Fruit fly (Drosophila melanogaster) whole organism, wandering third instar larva: Measurements from ENCODE around the gene CG7974.
A peak's percentile ranks its signal among the peaks of the same experiment; 100 is the strongest.

Experiments used
- Abd-B ChIP-seq: fragments of >200 bp; optimal IDR thresholded peaks from 2 replicates; lab custom pipeline; 2017; ENCODE audit warnings: missing biosample characterization, missing genetic modification characterization
- CG32264 ChIP-seq: fragments of 200-800 bp; sonication (Bioruptor generic); optimal IDR thresholded peaks from 2 replicates; lab custom pipeline; 2016; ENCODE audit warnings: missing biosample characterization, missing genetic modification characterization
- CG9705 ChIP-seq: fragments of 200-800 bp; sonication (Bioruptor generic); optimal IDR thresholded peaks from 2 replicates; lab custom pipeline; 2018; ENCODE audit warnings: missing biosample characterization, mild to moderate bottlenecking, missing genetic modification characterization
- Dif ChIP-seq: fragments of 200-275, 200-300 bp; sonication (Bioruptor generic); optimal IDR thresholded peaks from 2 replicates; lab custom pipeline; 2018; ENCODE audit warnings: missing biosample characterization, missing genetic modification characterization; ENCODE audit not compliant: partially characterized antibody
- GATAd ChIP-seq: sonication (Bioruptor generic); optimal IDR thresholded peaks from 2 replicates; lab custom pipeline; 2016; ENCODE audit warnings: missing biosample characterization, missing genetic modification characterization
- HLH106 ChIP-seq: fragments of 200-800 bp; optimal IDR thresholded peaks from 3 replicates; lab custom pipeline; 2019; ENCODE audit warnings: missing biosample characterization, mild to moderate bottlenecking, missing genetic modification characterization, moderate library complexity
- Hnf4 ChIP-seq: fragments of 200-800 bp; sonication (Bioruptor generic); optimal IDR thresholded peaks from 2 replicates; lab custom pipeline; 2016; ENCODE audit warnings: missing biosample characterization, mild to moderate bottlenecking, missing genetic modification characterization
- Hr78 ChIP-seq: fragments of >200 bp; optimal IDR thresholded peaks from 2 replicates; lab custom pipeline; 2017; ENCODE audit warnings: missing biosample characterization, missing genetic modification characterization
- Hr83 ChIP-seq: fragments of 200-300 bp; sonication (Bioruptor generic); optimal IDR thresholded peaks from 2 replicates; lab custom pipeline; 2016; ENCODE audit warnings: missing biosample characterization, mild to moderate bottlenecking, missing genetic modification characterization, moderate library complexity; ENCODE audit not compliant: poor library complexity, severe bottlenecking
- Jra ChIP-seq: sonication (Bioruptor generic); optimal IDR thresholded peaks from 2 replicates; lab custom pipeline; 2016; ENCODE audit warnings: missing biosample characterization, missing genetic modification characterization
- Mio ChIP-seq: sonication (Bioruptor generic); optimal IDR thresholded peaks from 2 replicates; lab custom pipeline; 2016; ENCODE audit warnings: missing biosample characterization, missing genetic modification characterization
- Myc ChIP-seq: fragments of >200 bp; optimal IDR thresholded peaks from 2 replicates; lab custom pipeline; 2017
- N ChIP-seq: fragments of >200 bp; optimal IDR thresholded peaks from 2 replicates; lab custom pipeline; 2018; ENCODE audit warnings: missing biosample characterization, missing external identifiers, missing genetic modification characterization
- OdsH ChIP-seq: fragments of 200-800 bp; sonication (Bioruptor generic); optimal IDR thresholded peaks from 2 replicates; lab custom pipeline; 2016; ENCODE audit warnings: missing biosample characterization, mild to moderate bottlenecking, missing genetic modification characterization
- Rel ChIP-seq, 2 experiments: fragments of 200-800 bp; sonication (Bioruptor generic) in 1 of 2; optimal IDR thresholded peaks; 2 replicates in 1 of 2; 3 replicates in 1 of 2; lab custom pipeline; 2016 to 2019; ENCODE audit warnings: mild to moderate bottlenecking in 2 of 2, missing biosample characterization in 2 of 2, missing genetic modification characterization in 2 of 2, moderate library complexity in 1 of 2
- Sp1 ChIP-seq: fragments of 200-800 bp; sonication (Bioruptor generic); optimal IDR thresholded peaks from 3 replicates; lab custom pipeline; 2019; ENCODE audit warnings: missing biosample characterization, mild to moderate bottlenecking, missing genetic modification characterization, moderate library complexity
- Vsx2 ChIP-seq: fragments of 200-300, 225-300 bp; sonication (Bioruptor generic); optimal IDR thresholded peaks from 2 replicates; lab custom pipeline; 2018; ENCODE audit warnings: missing biosample characterization, missing genetic modification characterization; ENCODE audit not compliant: partially characterized antibody
- br ChIP-seq: fragments of 200-800 bp; sonication (Bioruptor generic); optimal IDR thresholded peaks from 2 replicates; lab custom pipeline; 2016; ENCODE audit warnings: missing biosample characterization, missing genetic modification characterization
- brk ChIP-seq: fragments of 200-800 bp; sonication (Bioruptor generic); optimal IDR thresholded peaks from 2 replicates; lab custom pipeline; 2016; ENCODE audit warnings: missing biosample characterization, mild to moderate bottlenecking, missing genetic modification characterization
- dl ChIP-seq, 2 experiments: fragments of 175-275, 200-275 bp in 1 of 2; fragments of 200-275 bp in 1 of 2; sonication (Bioruptor generic); optimal IDR thresholded peaks; lab custom pipeline; 2018; ENCODE audit warnings: mild to moderate bottlenecking in 2 of 2, missing biosample characterization in 2 of 2, missing genetic modification characterization in 2 of 2, moderate library complexity in 2 of 2; ENCODE audit not compliant: partially characterized antibody in 2 of 2, insufficient read depth in 1 of 2
- dmrt93B ChIP-seq: fragments of 200-800 bp; sonication (Bioruptor generic); optimal IDR thresholded peaks from 2 replicates; lab custom pipeline; 2018; ENCODE audit warnings: missing biosample characterization, mild to moderate bottlenecking, missing genetic modification characterization
- dsf ChIP-seq: sonication (Bioruptor generic); optimal IDR thresholded peaks from 2 replicates; lab custom pipeline; 2016; ENCODE audit warnings: missing biosample characterization, missing genetic modification characterization, borderline replicate concordance
- ey ChIP-seq: fragments of 200-800 bp; sonication (Bioruptor generic); optimal IDR thresholded peaks from 2 replicates; lab custom pipeline; 2016; ENCODE audit warnings: missing biosample characterization, missing genetic modification characterization
- foxo ChIP-seq, 2 experiments: fragments of 200-800 bp; sonication (Bioruptor generic); optimal IDR thresholded peaks; 2 replicates in 1 of 2; 3 replicates in 1 of 2; lab custom pipeline; 2016 to 2017; ENCODE audit warnings: missing biosample characterization in 2 of 2, missing genetic modification characterization in 2 of 2
- fru ChIP-seq: fragments of 200-800 bp; sonication (Bioruptor generic); optimal IDR thresholded peaks from 3 replicates; lab custom pipeline; 2016; ENCODE audit warnings: missing biosample characterization, mild to moderate bottlenecking, missing genetic modification characterization
- h ChIP-seq: fragments of 200-800 bp; sonication (Bioruptor generic); optimal IDR thresholded peaks from 3 replicates; lab custom pipeline; 2016; ENCODE audit warnings: missing biosample characterization, mild to moderate bottlenecking, missing genetic modification characterization
- jim ChIP-seq: fragments of 175-275, 200-325 bp; sonication (Bioruptor generic); optimal IDR thresholded peaks from 2 replicates; lab custom pipeline; 2016; ENCODE audit warnings: missing biosample characterization, mild to moderate bottlenecking, missing genetic modification characterization
- pan ChIP-seq: fragments of >200 bp; optimal IDR thresholded peaks from 2 replicates; lab custom pipeline; 2017
- psq ChIP-seq: fragments of 200-800 bp; sonication (Bioruptor generic); optimal IDR thresholded peaks from 3 replicates; lab custom pipeline; 2017; ENCODE audit warnings: missing biosample characterization, mild to moderate bottlenecking, missing genetic modification characterization, moderate library complexity
- rgr ChIP-seq: fragments of 200-800 bp; sonication (Bioruptor generic); optimal IDR thresholded peaks from 3 replicates; lab custom pipeline; 2016; ENCODE audit warnings: missing biosample characterization, mild to moderate bottlenecking, missing genetic modification characterization
- sv ChIP-seq: fragments of 200-800 bp; sonication (Bioruptor generic); optimal IDR thresholded peaks from 3 replicates; lab custom pipeline; 2016; ENCODE audit warnings: missing biosample characterization, missing genetic modification characterization
- tai ChIP-seq: sonication (Bioruptor generic); optimal IDR thresholded peaks from 2 replicates; lab custom pipeline; 2016; ENCODE audit warnings: missing biosample characterization, missing genetic modification characterization
- usp ChIP-seq: fragments of >200 bp; optimal IDR thresholded peaks from 2 replicates; lab custom pipeline; 2017; ENCODE audit warnings: missing biosample characterization, missing genetic modification characterization

The CG7974 gene

DNA sequence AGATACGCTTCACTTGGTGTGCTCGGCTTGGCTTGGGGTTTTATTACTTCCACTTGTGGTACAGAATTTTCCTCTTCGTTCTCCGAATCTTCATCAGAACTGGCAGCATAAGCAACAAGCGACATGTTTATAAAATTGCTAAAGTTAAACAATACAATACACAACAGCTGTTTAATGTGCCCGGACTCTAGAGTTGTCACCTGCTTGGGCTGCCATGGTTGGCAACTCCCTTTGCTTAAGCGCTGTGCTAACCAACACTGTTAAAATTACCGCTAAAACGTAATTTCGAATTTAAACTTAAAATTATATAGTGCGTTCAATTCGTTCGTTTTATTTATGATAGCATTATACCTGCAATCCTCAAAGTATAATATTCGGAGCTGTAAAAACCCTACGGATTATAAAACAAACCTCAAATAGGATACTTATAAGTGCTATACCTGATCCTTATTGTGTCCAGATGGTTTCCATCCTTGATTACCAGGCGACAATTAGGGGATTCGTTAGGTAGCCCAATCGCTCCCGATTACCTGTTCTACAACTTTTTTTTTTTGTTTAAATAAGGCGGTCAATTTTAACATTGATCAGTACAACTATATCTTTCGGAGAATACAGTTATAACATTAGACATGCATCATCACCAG, 17.5 kb upstream of the CG7974 start, which contains the start of the genes CG17249 and Bro:
Gene CG17249, minus strand, starts transcription at position 189 of the 644 bp plus-strand sequence.
Gene Bro, plus strand, starts transcription at position 594 of the 644 bp plus-strand sequence.
- TF ChIP-seq usp (no peak), ey (GFP tag; lab: Kevin White, UChicago) (peak; percentile 37), pan (lab: Kevin White, UChicago) (no peak), sv (peak; percentile 38), fru (GFP tag; lab: Kevin White, UChicago) (no peak), h (GFP tag; lab: Kevin White, UChicago) (no peak), Hr78 (GFP tag; lab: Kevin White, UChicago) (no peak), foxo (GFP tag; optimal IDR thresholded peaks at IDR 0.05; lab: Kevin White, UChicago) (peak in 1 of 2 experiments; percentile 44), HLH106 (tag; lab: Kevin White, UChicago) (no peak), OdsH (GFP tag; lab: Kevin White, UChicago) (peak; percentile 16), dsf (GFP tag; lab: Kevin White, UChicago) (no peak), jim (GFP tag; lab: Kevin White, UChicago) (no peak), br (GFP tag; lab: Kevin White, UChicago) (no peak), Hnf4 (GFP tag; lab: Kevin White, UChicago) (peak; percentile 80), Jra (GFP tag; lab: Kevin White, UChicago) (no peak), Rel (GFP tag; optimal IDR thresholded peaks at IDR 0.05; lab: Kevin White, UChicago) (no peak), Rel (tag; optimal IDR thresholded peaks at IDR 0.05; lab: Kevin White, UChicago) (no peak), dl (GFP tag; optimal IDR thresholded peaks at IDR 0.05; lab: Kevin White, UChicago; ENCODE audit: insufficient read depth in 1 of 2, partially characterized antibody in 2 of 2) (no peak), dmrt93B (no peak), psq (GFP tag; lab: Kevin White, UChicago) (peak; percentile 2), Dif (GFP tag; lab: Kevin White, UChicago) (peak; percentile 25), rgr (GFP tag; lab: Kevin White, UChicago) (peak; percentile 67), Hr83 (GFP tag; lab: Kevin White, UChicago) (peak; percentile 86), Vsx2 (GFP tag; lab: Kevin White, UChicago) (no peak), Myc (lab: Kevin White, UChicago) (peak; percentile 51), CG9705 (no peak)

DNA sequence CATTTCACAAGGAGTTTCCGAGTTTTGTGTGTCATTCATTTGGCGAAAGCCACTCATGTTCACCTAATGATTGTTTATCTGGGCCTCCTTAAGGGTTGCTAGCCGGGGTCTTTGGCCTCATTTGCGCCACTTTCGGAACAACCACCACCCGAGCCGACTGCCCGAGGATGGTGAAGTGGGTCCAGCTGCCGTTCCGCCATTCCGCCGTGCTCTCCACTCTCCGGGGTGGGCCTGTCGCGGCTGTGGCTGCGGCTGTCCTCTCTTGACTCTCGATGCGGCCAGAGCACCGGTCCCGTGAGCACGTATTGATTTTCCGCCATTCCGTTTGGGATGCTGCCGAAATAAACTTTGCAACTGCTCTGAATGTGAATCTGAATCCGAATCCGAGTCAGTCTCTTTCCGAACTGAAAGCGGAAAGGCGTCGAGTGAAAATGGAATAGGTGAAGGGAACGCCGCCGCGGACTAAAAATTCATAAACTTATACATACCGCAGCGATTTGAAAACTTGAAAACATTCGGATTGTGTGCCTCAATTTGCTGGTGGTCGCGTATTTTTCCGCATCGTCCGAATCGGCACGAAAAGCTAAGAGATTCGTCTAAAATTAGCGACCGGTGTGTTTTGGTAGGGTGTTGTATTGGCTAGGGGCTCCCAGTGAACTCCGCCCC, 16.1 kb upstream of the CG7974 start, which contains the start of gene CG13920:
Gene CG13920, plus strand, starts transcription at position 255 of the 666 bp plus-strand sequence.
- TF ChIP-seq GATAd (GFP tag; lab: Kevin White, UChicago): no peak
- peak; percentile 10 for TF ChIP-seq Dif (GFP tag; lab: Kevin White, UChicago)
- TF ChIP-seq h (GFP tag; lab: Kevin White, UChicago): no peak
- TF ChIP-seq usp: no peak
- TF ChIP-seq pan (lab: Kevin White, UChicago): no peak
- TF ChIP-seq, all 38 proteins: peak for 1

DNA sequence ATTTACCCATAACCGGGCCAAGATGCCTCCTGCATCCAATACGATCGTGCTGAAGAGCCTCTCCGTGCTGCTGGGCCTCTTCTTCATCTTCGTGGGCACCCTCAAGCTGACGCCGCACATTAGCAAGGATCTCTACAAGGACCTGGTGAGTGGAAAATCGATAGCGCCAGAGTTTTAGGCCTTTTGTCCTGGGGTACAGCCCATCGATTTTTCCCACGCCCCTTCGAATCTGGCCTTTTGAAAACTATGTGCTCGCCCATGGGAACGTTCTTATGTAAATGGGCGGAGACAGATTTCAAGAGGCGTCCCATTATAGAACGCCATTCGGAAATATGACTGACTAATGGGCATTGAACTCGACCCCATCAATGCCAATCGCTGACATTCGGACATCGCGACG, 15.6 kb upstream of the CG7974 start:
- no peak for TF ChIP-seq dsf (GFP tag; lab: Kevin White, UChicago)
- no peak for TF ChIP-seq Sp1 (GFP tag; lab: Kevin White, UChicago)
- TF ChIP-seq Dif (GFP tag; lab: Kevin White, UChicago): no peak
- TF ChIP-seq GATAd (GFP tag; lab: Kevin White, UChicago): no peak
- TF ChIP-seq Rel (GFP tag; optimal IDR thresholded peaks at IDR 0.05; lab: Kevin White, UChicago): no peak
- no peak for TF ChIP-seq Rel (tag; optimal IDR thresholded peaks at IDR 0.05; lab: Kevin White, UChicago)
- no peak for TF ChIP-seq pan (lab: Kevin White, UChicago)
- no peak for TF ChIP-seq Abd-B (GFP tag; lab: Kevin White, UChicago)
- no peak for TF ChIP-seq brk (GFP tag; lab: Kevin White, UChicago)
- TF ChIP-seq br (GFP tag; lab: Kevin White, UChicago): no peak
- no peak for TF ChIP-seq dmrt93B
- TF ChIP-seq Hr83 (GFP tag; lab: Kevin White, UChicago): no peak
- no peak for TF ChIP-seq HLH106 (tag; lab: Kevin White, UChicago)
- no peak for TF ChIP-seq CG32264 (GFP tag; lab: Kevin White, UChicago)
- no peak for TF ChIP-seq usp
- TF ChIP-seq Mio (GFP tag; lab: Kevin White, UChicago): no peak
- no peak for TF ChIP-seq tai
- no peak for TF ChIP-seq N (GFP tag; lab: Kevin White, UChicago)
